Fruit fly (Drosophila melanogaster) whole organism: Measurements from ENCODE around the gene CG7182.

Experiments used
- CG8478 ChIP-seq: fragments of >200 bp; optimal IDR thresholded peaks from 2 replicates; lab custom pipeline; 2018; ENCODE audit warnings: inconsistent platforms
- Dll ChIP-seq: fragments of >200 bp; optimal IDR thresholded peaks from 2 replicates; lab custom pipeline; 2017
- EcR ChIP-seq, 2 experiments: fragments of >200 bp; optimal IDR thresholded peaks; 2 replicates each; lab custom pipeline; 2017; ENCODE audit warnings: missing biosample characterization in 2 of 2, missing genetic modification characterization in 2 of 2, missing genetic modification reagents in 2 of 2
- pan ChIP-seq: fragments of >200 bp; optimal IDR thresholded peaks from 2 replicates; lab custom pipeline; 2017
- psq ChIP-seq: fragments of >200 bp; optimal IDR thresholded peaks from 2 replicates; lab custom pipeline; 2017
- usp ChIP-seq: fragments of >200 bp; optimal IDR thresholded peaks from 2 replicates; lab custom pipeline; 2017; ENCODE audit warnings: missing biosample characterization, missing genetic modification characterization, mixed read lengths

CG7182 gene

dm6 chr3L:8345182-8345581, 1.0 kb downstream of the CG7182 start:
- TF ChIP-seq psq (lab: Kevin White, UChicago) = no peak
- TF ChIP-seq CG8478 (lab: Kevin White, UChicago) = no peak
- no peak for TF ChIP-seq usp (GFP tag; lab: Kevin White, UChicago)
- TF ChIP-seq pan (lab: Kevin White, UChicago) = no peak
- no peak for TF ChIP-seq EcR (GFP tag; optimal IDR thresholded peaks at IDR 0.05; lab: Kevin White, UChicago)
- TF ChIP-seq Dll (lab: Kevin White, UChicago) = no peak

dm6 chr3L:8340264-8341095, 5.7 kb downstream of the CG7182 start, which contains the start of the genes Prim1 and CG7083:
Gene Prim1, plus strand, starts transcription at chr3L:8340314.
Gene CG7083, plus strand, starts transcription at chr3L:8340785.
- TF ChIP-seq CG8478 (lab: Kevin White, UChicago) (no peak), EcR (GFP tag; optimal IDR thresholded peaks at IDR 0.05; lab: Kevin White, UChicago) (no peak), Dll (lab: Kevin White, UChicago) (no peak), pan (lab: Kevin White, UChicago) (no peak), usp (GFP tag; lab: Kevin White, UChicago) (no peak), psq (lab: Kevin White, UChicago) (no peak)

- TF ChIP-seq psq (lab: Kevin White, UChicago) (no peak), usp (GFP tag; lab: Kevin White, UChicago) (no peak), Dll (lab: Kevin White, UChicago) (no peak), pan (lab: Kevin White, UChicago) (no peak), CG8478 (lab: Kevin White, UChicago) (no peak), EcR (GFP tag; optimal IDR thresholded peaks at IDR 0.05; lab: Kevin White, UChicago) (no peak)
Observed at dm6 chr3L:8338921-8339320, 7.3 kb downstream of the CG7182 start, which contains the start of gene Pex2. Gene Pex2, plus strand, starts transcription at chr3L:8339051.

dm6 chr3L:8336372-8336771, 9.8 kb downstream of the CG7182 start, which contains the start of gene Cpr66Cb:
Gene Cpr66Cb, plus strand, starts transcription at chr3L:8336672.
- no peak for TF ChIP-seq psq (lab: Kevin White, UChicago)

dm6 chr3L:8334338-8334737, 11.8 kb downstream of the CG7182 start:
- no peak for TF ChIP-seq usp (GFP tag; lab: Kevin White, UChicago)
- TF ChIP-seq CG8478 (lab: Kevin White, UChicago) = no peak
- no peak for TF ChIP-seq Dll (lab: Kevin White, UChicago)
- TF ChIP-seq pan (lab: Kevin White, UChicago) = no peak
- no peak for TF ChIP-seq psq (lab: Kevin White, UChicago)
- no peak for TF ChIP-seq EcR (GFP tag; optimal IDR thresholded peaks at IDR 0.05; lab: Kevin White, UChicago)

- TF ChIP-seq psq (lab: Kevin White, UChicago) (no peak), EcR (GFP tag; optimal IDR thresholded peaks at IDR 0.05; lab: Kevin White, UChicago) (no peak), Dll (lab: Kevin White, UChicago) (no peak), CG8478 (lab: Kevin White, UChicago) (no peak), pan (lab: Kevin White, UChicago) (no peak), usp (GFP tag; lab: Kevin White, UChicago) (no peak)
Observed at dm6 chr3L:8333574-8333973, 12.6 kb downstream of the CG7182 start.

- TF ChIP-seq usp (GFP tag; lab: Kevin White, UChicago) (no peak), psq (lab: Kevin White, UChicago) (no peak), Dll (lab: Kevin White, UChicago) (no peak), EcR (GFP tag; optimal IDR thresholded peaks at IDR 0.05; lab: Kevin White, UChicago) (no peak), CG8478 (lab: Kevin White, UChicago) (no peak), pan (lab: Kevin White, UChicago) (no peak)
Observed at dm6 chr3L:8331414-8331813, 14.8 kb downstream of the CG7182 start.

- TF ChIP-seq EcR (GFP tag; optimal IDR thresholded peaks at IDR 0.05; lab: Kevin White, UChicago) (no peak), usp (GFP tag; lab: Kevin White, UChicago) (no peak), pan (lab: Kevin White, UChicago) (no peak), CG8478 (lab: Kevin White, UChicago) (no peak), psq (lab: Kevin White, UChicago) (no peak), Dll (lab: Kevin White, UChicago) (no peak)
Observed at dm6 chr3L:8329005-8329404, 17.2 kb downstream of the CG7182 start.

- no peak for TF ChIP-seq pan (lab: Kevin White, UChicago)
- TF ChIP-seq Dll (lab: Kevin White, UChicago) = no peak
- no peak for TF ChIP-seq CG8478 (lab: Kevin White, UChicago)
- no peak for TF ChIP-seq psq (lab: Kevin White, UChicago)
- TF ChIP-seq usp (GFP tag; lab: Kevin White, UChicago) = no peak
- no peak for TF ChIP-seq EcR (GFP tag; optimal IDR thresholded peaks at IDR 0.05; lab: Kevin White, UChicago)
Observed at dm6 chr3L:8328283-8328682, 17.9 kb downstream of the CG7182 start, which contains the start of gene CG34462. Gene CG34462, plus strand, starts transcription at chr3L:8328583.

dm6 chr3L:8325559-8325958, 20.6 kb downstream of the CG7182 start, which contains the start of gene CG34461:
Gene CG34461, plus strand, starts transcription at chr3L:8325859.
- TF ChIP-seq usp (GFP tag; lab: Kevin White, UChicago) = no peak
- TF ChIP-seq psq (lab: Kevin White, UChicago) = no peak
- no peak for TF ChIP-seq pan (lab: Kevin White, UChicago)
- no peak for TF ChIP-seq Dll (lab: Kevin White, UChicago)
- no peak for TF ChIP-seq EcR (GFP tag; optimal IDR thresholded peaks at IDR 0.05; lab: Kevin White, UChicago)
- TF ChIP-seq CG8478 (lab: Kevin White, UChicago) = no peak

dm6 chr3L:8323817-8324216, 22.4 kb downstream of the CG7182 start:
- TF ChIP-seq EcR (GFP tag; optimal IDR thresholded peaks at IDR 0.05; lab: Kevin White, UChicago) = no peak
- no peak for TF ChIP-seq pan (lab: Kevin White, UChicago)
- TF ChIP-seq Dll (lab: Kevin White, UChicago) = no peak
- no peak for TF ChIP-seq psq (lab: Kevin White, UChicago)
- no peak for TF ChIP-seq usp (GFP tag; lab: Kevin White, UChicago)
- TF ChIP-seq CG8478 (lab: Kevin White, UChicago) = no peak
